Worm (Caenorhabditis elegans) whole organism, late embryonic: ENCODE results near the gene nnt-1.

Experiments used
- C08G9.2 ChIP-seq: sonication (generic microtip); optimal IDR thresholded peaks from 2 replicates; lab custom pipeline; 2016; ENCODE audit warnings: mild to moderate bottlenecking, missing genetic modification characterization, moderate library complexity, missing compliant biosample characterization
- C38D4.7 ChIP-seq: fragments of 200-800 bp; sonication (Bioruptor generic); optimal IDR thresholded peaks from 2 replicates; lab custom pipeline; 2018; ENCODE audit warnings: mild to moderate bottlenecking, missing genetic modification characterization, moderate library complexity, missing compliant biosample characterization
- K02D7.2 ChIP-seq: sonication (generic microtip); optimal IDR thresholded peaks from 2 replicates; lab custom pipeline; 2017; ENCODE audit warnings: mild to moderate bottlenecking, missing genetic modification characterization, missing compliant biosample characterization
- K09A11.1 ChIP-seq: sonication (generic microtip); optimal IDR thresholded peaks from 2 replicates; lab custom pipeline; 2017; ENCODE audit warnings: antibody characterized with exemption, mild to moderate bottlenecking, missing genetic modification characterization, missing compliant biosample characterization; ENCODE audit not compliant: insufficient read depth
- Y22D7AL.16 ChIP-seq: sonication (generic microtip); optimal IDR thresholded peaks from 2 replicates; lab custom pipeline; 2016; ENCODE audit warnings: missing genetic modification characterization, missing compliant biosample characterization
- ahr-1 ChIP-seq: sonication (generic microtip); optimal IDR thresholded peaks from 2 replicates; lab custom pipeline; 2016; ENCODE audit warnings: missing genetic modification characterization, missing compliant biosample characterization
- ama-1 ChIP-seq: fragments of 150-350 bp; optimal IDR thresholded peaks from 2 replicates; lab custom pipeline; 2014
- ceh-14 ChIP-seq: sonication (generic microtip); optimal IDR thresholded peaks from 2 replicates; lab custom pipeline; 2016; ENCODE audit warnings: missing genotype, missing genetic modification characterization, missing compliant biosample characterization
- ceh-18 ChIP-seq: sonication (generic microtip); optimal IDR thresholded peaks from 2 replicates; lab custom pipeline; 2016; ENCODE audit warnings: missing genetic modification characterization, missing compliant biosample characterization
- ceh-19 ChIP-seq: fragments of 200-800 bp; sonication (Bioruptor generic); optimal IDR thresholded peaks from 2 replicates; lab custom pipeline; 2018; ENCODE audit warnings: mild to moderate bottlenecking, missing genetic modification characterization, missing compliant biosample characterization
- ceh-22 ChIP-seq: sonication (generic microtip); optimal IDR thresholded peaks from 2 replicates; lab custom pipeline; 2017; ENCODE audit warnings: missing biosample characterization, missing genetic modification characterization
- ceh-24 ChIP-seq: sonication (generic microtip); optimal IDR thresholded peaks from 2 replicates; lab custom pipeline; 2016; ENCODE audit warnings: mild to moderate bottlenecking, missing genetic modification characterization, missing compliant biosample characterization
- ceh-30 ChIP-seq: fragments of 150-350 bp; optimal IDR thresholded peaks from 2 replicates; lab custom pipeline; 2014; ENCODE audit warnings: missing biosample characterization, missing genetic modification characterization
- ceh-31 ChIP-seq: sonication (generic microtip); optimal IDR thresholded peaks from 2 replicates; lab custom pipeline; 2016; ENCODE audit warnings: missing genetic modification characterization, missing compliant biosample characterization
- ceh-48 ChIP-seq: sonication (generic microtip); optimal IDR thresholded peaks from 2 replicates; lab custom pipeline; 2016; ENCODE audit warnings: missing genetic modification characterization, inconsistent platforms, missing compliant biosample characterization
- ceh-6 ChIP-seq: fragments of 200-800 bp; sonication (Bioruptor generic); optimal IDR thresholded peaks from 2 replicates; lab custom pipeline; 2018; ENCODE audit warnings: mild to moderate bottlenecking, missing genetic modification characterization, missing compliant biosample characterization
- ceh-9 ChIP-seq: sonication (generic microtip); optimal IDR thresholded peaks from 2 replicates; lab custom pipeline; 2016; ENCODE audit warnings: mild to moderate bottlenecking, missing genetic modification characterization, inconsistent platforms, missing compliant biosample characterization
- dve-1 ChIP-seq: sonication (generic microtip); optimal IDR thresholded peaks from 2 replicates; lab custom pipeline; 2017; ENCODE audit warnings: antibody characterized with exemption, mild to moderate bottlenecking, missing genetic modification characterization, missing compliant biosample characterization
- elt-2 ChIP-seq: sonication (generic microtip); optimal IDR thresholded peaks from 2 replicates; lab custom pipeline; 2016; ENCODE audit warnings: missing genetic modification reagents, missing genetic modification characterization, missing compliant biosample characterization
- elt-4 ChIP-seq: sonication (generic microtip); optimal IDR thresholded peaks from 2 replicates; lab custom pipeline; 2016; ENCODE audit warnings: missing genetic modification characterization, missing compliant biosample characterization
- eyg-1 ChIP-seq: sonication (generic microtip); optimal IDR thresholded peaks from 2 replicates; lab custom pipeline; 2016; ENCODE audit warnings: missing genotype, missing genetic modification characterization, missing compliant biosample characterization
- fkh-10 ChIP-seq: fragments of 150-350 bp; optimal IDR thresholded peaks from 2 replicates; lab custom pipeline; 2014; ENCODE audit warnings: missing biosample characterization, missing genetic modification reagents, missing genetic modification characterization
- fkh-6 ChIP-seq: sonication (generic microtip); optimal IDR thresholded peaks from 2 replicates; lab custom pipeline; 2016; ENCODE audit warnings: missing genetic modification characterization, missing compliant biosample characterization
- gmeb-2 ChIP-seq: sonication (generic microtip); optimal IDR thresholded peaks from 2 replicates; lab custom pipeline; 2016; ENCODE audit warnings: missing genetic modification characterization, inconsistent platforms, missing compliant biosample characterization
- hlh-13 ChIP-seq: fragments of 200-800 bp; sonication (Bioruptor generic); optimal IDR thresholded peaks from 2 replicates; lab custom pipeline; 2018; ENCODE audit warnings: mild to moderate bottlenecking, missing genetic modification characterization, missing compliant biosample characterization
- hlh-30 ChIP-seq: sonication (generic microtip); optimal IDR thresholded peaks from 2 replicates; lab custom pipeline; 2017; ENCODE audit warnings: antibody characterized with exemption, missing genetic modification characterization, missing compliant biosample characterization; ENCODE audit not compliant: insufficient read depth
- hlh-6 ChIP-seq: sonication (generic microtip); optimal IDR thresholded peaks from 2 replicates; lab custom pipeline; 2016; ENCODE audit warnings: missing genotype, missing genetic modification characterization, missing compliant biosample characterization
- hlh-8 ChIP-seq: sonication (generic microtip); optimal IDR thresholded peaks from 2 replicates; lab custom pipeline; 2016; ENCODE audit warnings: missing genotype, missing genetic modification characterization, missing compliant biosample characterization
- nfya-1 ChIP-seq: sonication (generic microtip); optimal IDR thresholded peaks from 2 replicates; lab custom pipeline; 2017; ENCODE audit warnings: missing genetic modification characterization, mild to moderate bottlenecking, missing compliant biosample characterization, antibody characterized with exemption, moderate library complexity
- pax-1 ChIP-seq: fragments of 150-350 bp; optimal IDR thresholded peaks from 2 replicates; lab custom pipeline; 2014; ENCODE audit warnings: missing biosample characterization, missing genetic modification characterization
- pha-4 ChIP-seq: fragments of 150-350 bp; optimal IDR thresholded peaks from 2 replicates; lab custom pipeline; 2018; ENCODE audit warnings: missing biosample characterization, missing genetic modification reagents, missing genetic modification characterization
- pqm-1 ChIP-seq: sonication (generic microtip); optimal IDR thresholded peaks from 2 replicates; lab custom pipeline; 2016; ENCODE audit warnings: missing genetic modification characterization, missing compliant biosample characterization
- pros-1 ChIP-seq: fragments of 150-350 bp; optimal IDR thresholded peaks from 2 replicates; lab custom pipeline; 2014; ENCODE audit warnings: missing biosample characterization, missing genetic modification reagents, missing genetic modification characterization
- ref-2 ChIP-seq: sonication (generic microtip); optimal IDR thresholded peaks from 2 replicates; lab custom pipeline; 2016; ENCODE audit warnings: missing genetic modification characterization, missing compliant biosample characterization
- rnt-1 ChIP-seq: sonication (generic microtip); optimal IDR thresholded peaks from 2 replicates; lab custom pipeline; 2016; ENCODE audit warnings: missing genetic modification characterization, missing compliant biosample characterization
- sdc-2 ChIP-seq: sonication (generic microtip); optimal IDR thresholded peaks from 2 replicates; lab custom pipeline; 2016; ENCODE audit warnings: missing genotype, missing genetic modification characterization, missing compliant biosample characterization
- syd-9 ChIP-seq: sonication (generic microtip); optimal IDR thresholded peaks from 2 replicates; lab custom pipeline; 2016; ENCODE audit warnings: mild to moderate bottlenecking, missing genetic modification characterization, moderate library complexity, missing compliant biosample characterization
- tbx-2 ChIP-seq: sonication (generic microtip); optimal IDR thresholded peaks from 2 replicates; lab custom pipeline; 2016; ENCODE audit warnings: missing genetic modification characterization, missing compliant biosample characterization
- unc-42 ChIP-seq: sonication (generic microtip); optimal IDR thresholded peaks from 2 replicates; lab custom pipeline; 2016; ENCODE audit warnings: missing genotype, missing genetic modification characterization, missing compliant biosample characterization
- unc-55 ChIP-seq: sonication (generic microtip); optimal IDR thresholded peaks from 2 replicates; lab custom pipeline; 2017; ENCODE audit warnings: missing biosample characterization, missing genetic modification reagents, missing genetic modification characterization
- zip-5 ChIP-seq: sonication (generic microtip); optimal IDR thresholded peaks from 2 replicates; lab custom pipeline; 2016; ENCODE audit warnings: missing genetic modification characterization, missing compliant biosample characterization

Gene nnt-1

ce11 chrX:6150949-6151519 lies 28.9 kb downstream of the nnt-1 start:
- TF ChIP-seq ceh-31 (tag; lab: Kevin White, UChicago) (peak; percentile 58), syd-9 (tag; lab: Kevin White, UChicago) (no peak), C38D4.7 (GFP tag; lab: Kevin White, UChicago) (peak; percentile 21), gmeb-2 (no peak), nfya-1 (tag; lab: Kevin White, UChicago) (peak; percentile 15), ceh-19 (GFP tag; lab: Kevin White, UChicago) (peak; percentile 30), ceh-30 (tag; lab: Kevin White, UChicago) (no peak), dve-1 (tag; lab: Kevin White, UChicago) (no peak), unc-55 (GFP tag; lab: Kevin White, UChicago) (peak; percentile 37), rnt-1 (tag; lab: Kevin White, UChicago) (peak; percentile 41), ceh-18 (tag; lab: Kevin White, UChicago) (no peak), ceh-14 (tag; lab: Kevin White, UChicago) (no peak), elt-4 (tag; lab: Kevin White, UChicago) (no peak), ahr-1 (tag; lab: Kevin White, UChicago) (no peak), hlh-8 (peak; percentile 72), pax-1 (no peak), K02D7.2 (tag; lab: Kevin White, UChicago) (no peak), K09A11.1 (no peak), ref-2 (tag; lab: Kevin White, UChicago) (peak; percentile 43), pros-1 (tag; lab: Kevin White, UChicago) (no peak), ceh-6 (GFP tag; lab: Kevin White, UChicago) (no peak), fkh-10 (GFP tag; lab: Kevin White, UChicago) (no peak), hlh-13 (GFP tag; lab: Kevin White, UChicago) (no peak), hlh-6 (peak; percentile 62), C08G9.2 (no peak), sdc-2 (tag; lab: Kevin White, UChicago) (peak; percentile 4), ceh-24 (tag; lab: Kevin White, UChicago) (no peak), zip-5 (tag; lab: Kevin White, UChicago) (no peak), tbx-2 (peak; percentile 47), ceh-22 (no peak)

- TF ChIP-seq zip-5 (tag; lab: Kevin White, UChicago) (no peak), unc-42 (peak; percentile 83), ceh-24 (tag; lab: Kevin White, UChicago) (no peak)
Observed at ce11 chrX:6155436-6155835, 33.3 kb downstream of the nnt-1 start.

DNA sequence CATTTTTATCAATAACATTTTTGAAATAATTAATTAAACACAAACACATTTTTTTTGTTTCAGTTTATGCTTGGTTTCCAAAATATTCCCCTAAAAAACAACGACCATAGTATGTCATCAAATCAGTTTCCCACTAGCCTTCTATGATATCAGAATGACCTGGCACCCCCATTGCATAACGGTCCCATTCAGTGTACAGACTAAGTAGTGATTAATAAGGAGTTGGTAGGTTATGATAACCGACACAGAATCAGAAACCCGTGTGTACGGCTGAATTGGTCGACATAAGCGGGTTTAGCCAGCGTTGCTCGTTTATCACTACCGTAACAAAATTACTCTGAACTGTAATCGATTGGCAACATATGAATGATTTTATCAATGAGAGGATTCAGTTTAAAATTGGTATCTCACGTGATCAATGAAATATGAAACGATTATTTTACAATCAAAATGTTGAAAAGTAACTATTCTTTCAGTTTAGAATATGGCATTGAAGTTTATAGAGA lies 35.4 kb downstream of the nnt-1 start:
- TF ChIP-seq ref-2 (tag; lab: Kevin White, UChicago) (no peak), ceh-31 (tag; lab: Kevin White, UChicago) (no peak), elt-2 (tag; lab: Kevin White, UChicago) (peak; percentile 50)

DNA sequence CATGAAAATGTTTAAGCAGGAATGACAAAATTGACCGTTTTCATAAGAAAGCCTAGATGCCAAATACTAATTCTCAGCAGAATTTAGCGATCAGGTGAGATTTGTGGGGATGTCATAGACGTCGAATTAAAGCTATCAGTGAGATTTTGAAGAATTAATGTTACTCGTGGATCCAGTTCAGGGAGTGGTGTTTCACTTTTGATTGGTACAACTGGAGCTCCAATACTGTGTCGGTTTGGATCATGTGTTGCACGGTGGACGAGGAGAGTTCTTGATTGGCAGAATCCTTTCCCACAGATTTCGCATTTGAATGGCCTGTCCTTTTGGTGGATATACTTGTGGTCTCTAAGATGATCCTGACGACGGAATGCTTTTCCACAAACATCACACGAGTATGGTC lies 37.5 kb downstream of the nnt-1 start:
- TF ChIP-seq ceh-6 (GFP tag; lab: Kevin White, UChicago) (no peak), ceh-9 (tag; lab: Kevin White, UChicago) (no peak), Y22D7AL.16 (tag; lab: Kevin White, UChicago) (no peak), elt-4 (tag; lab: Kevin White, UChicago) (no peak), pha-4 (no peak), ceh-18 (tag; lab: Kevin White, UChicago) (no peak), hlh-8 (no peak), ceh-48 (tag; lab: Kevin White, UChicago) (no peak), hlh-13 (GFP tag; lab: Kevin White, UChicago) (no peak), pqm-1 (tag; lab: Kevin White, UChicago) (no peak), fkh-6 (tag; lab: Kevin White, UChicago) (no peak), ama-1 (lab: Kevin White, UChicago) (no peak), eyg-1 (tag; lab: Kevin White, UChicago) (no peak), ceh-24 (tag; lab: Kevin White, UChicago) (no peak), unc-42 (no peak), hlh-30 (tag; lab: Kevin White, UChicago) (no peak), pros-1 (tag; lab: Kevin White, UChicago) (no peak)
